Worm (Caenorhabditis elegans) whole organism, L1 larva: Measurements from ENCODE around the gene F52D1.2.

Source experiments
- C16A3.4 ChIP-seq: fragments of 150-350 bp; optimal IDR thresholded peaks from 2 replicates; lab custom pipeline; 2014; ENCODE audit warnings: missing biosample characterization, missing genetic modification characterization
- C34B4.2 ChIP-seq: sonication (generic microtip); optimal IDR thresholded peaks from 2 replicates; lab custom pipeline; 2017; ENCODE audit warnings: mild to moderate bottlenecking, missing genetic modification characterization, missing compliant biosample characterization
- F16B12.6 ChIP-seq: fragments of 150-350 bp; optimal IDR thresholded peaks from 2 replicates; lab custom pipeline; 2014; ENCODE audit warnings: missing biosample characterization, missing genetic modification characterization
- Y116A8C.19 ChIP-seq: sonication (generic microtip); optimal IDR thresholded peaks from 2 replicates; lab custom pipeline; 2016; ENCODE audit warnings: missing compliant biosample characterization, missing genetic modification characterization, borderline replicate concordance
- aha-1 ChIP-seq: fragments of 150-350 bp; optimal IDR thresholded peaks from 2 replicates; lab custom pipeline; 2014; ENCODE audit warnings: missing biosample characterization, missing genetic modification characterization
- alr-1 ChIP-seq: fragments of 200-800 bp; sonication (Bioruptor generic); optimal IDR thresholded peaks from 2 replicates; lab custom pipeline; 2018; ENCODE audit warnings: borderline replicate concordance, mild to moderate bottlenecking, missing genetic modification characterization, missing compliant biosample characterization
- aly-2 ChIP-seq: fragments of 150-350 bp; optimal IDR thresholded peaks from 2 replicates; lab custom pipeline; 2014; ENCODE audit warnings: missing biosample characterization, missing genetic modification characterization
- ceh-8 ChIP-seq: fragments of 200-800 bp; sonication (Bioruptor generic); optimal IDR thresholded peaks from 2 replicates; lab custom pipeline; 2018; ENCODE audit warnings: mild to moderate bottlenecking, missing genetic modification characterization, moderate library complexity, missing compliant biosample characterization
- ceh-88 ChIP-seq: fragments of 200-800 bp; sonication (Bioruptor generic); IDR thresholded peaks from 2 replicates; pipeline ENCODE4 v1.3.6; 2022; ENCODE audit warnings: missing genetic modification characterization, missing compliant biosample characterization
- efl-3 ChIP-seq: fragments of 200-800 bp; sonication (Bioruptor generic); optimal IDR thresholded peaks from 2 replicates; lab custom pipeline; 2018; ENCODE audit warnings: mild to moderate bottlenecking, missing genetic modification characterization, missing compliant biosample characterization
- elt-3 ChIP-seq, 6 experiments: fragments of 150-350 bp in 1 of 6; sonication (generic microtip); optimal IDR thresholded peaks; 2 replicates each; lab custom pipeline; 2017 to 2018; ENCODE audit warnings: missing biosample characterization in 6 of 6, missing genetic modification characterization in 6 of 6, inconsistent platforms in 1 of 6
- fkh-10 ChIP-seq: sonication (generic microtip); optimal IDR thresholded peaks from 2 replicates; lab custom pipeline; 2017; ENCODE audit warnings: missing biosample characterization, missing genetic modification reagents, missing genetic modification characterization
- isw-1 ChIP-seq: fragments of 200-800 bp; sonication (Bioruptor generic); IDR thresholded peaks from 2 replicates; pipeline ENCODE4 v1.3.6; 2022; ENCODE audit warnings: missing genetic modification characterization, missing compliant biosample characterization
- lin-14 ChIP-seq: fragments of 200-800 bp; sonication (Bioruptor generic); optimal IDR thresholded peaks from 2 replicates; lab custom pipeline; 2018; ENCODE audit warnings: mild to moderate bottlenecking, missing genetic modification characterization, moderate library complexity, missing compliant biosample characterization
- lir-3 ChIP-seq: sonication (generic microtip); optimal IDR thresholded peaks from 2 replicates; lab custom pipeline; 2016; ENCODE audit warnings: mild to moderate bottlenecking, missing genetic modification characterization, moderate library complexity, missing compliant biosample characterization; ENCODE audit not compliant: poor library complexity
- mef-2 ChIP-seq: fragments of 150-350 bp; optimal IDR thresholded peaks from 2 replicates; lab custom pipeline; 2014; ENCODE audit warnings: missing biosample characterization, missing genetic modification characterization
- nhr-12 ChIP-seq: sonication (generic microtip); optimal IDR thresholded peaks from 2 replicates; lab custom pipeline; 2017; ENCODE audit warnings: missing biosample characterization, missing genetic modification characterization
- nhr-47 ChIP-seq: sonication (generic microtip); optimal IDR thresholded peaks from 2 replicates; lab custom pipeline; 2016; ENCODE audit warnings: mild to moderate bottlenecking, missing genetic modification characterization, moderate library complexity, missing compliant biosample characterization
- nhr-85 ChIP-seq: sonication (generic microtip); peaks from one replicate; lab custom pipeline; 2016; ENCODE audit warnings: missing genetic modification characterization, inconsistent platforms, missing compliant biosample characterization
- pag-3 ChIP-seq: sonication (generic microtip); optimal IDR thresholded peaks from 2 replicates; lab custom pipeline; 2017; ENCODE audit warnings: missing genetic modification characterization, mild to moderate bottlenecking, missing compliant biosample characterization, antibody characterized with exemption, borderline replicate concordance; ENCODE audit not compliant: insufficient read depth
- snu-23 ChIP-seq: sonication (generic microtip); optimal IDR thresholded peaks from 2 replicates; lab custom pipeline; 2016; ENCODE audit warnings: missing genetic modification characterization, missing compliant biosample characterization
- sup-37 ChIP-seq: fragments of 200-800 bp; sonication (Bioruptor generic); optimal IDR thresholded peaks from 2 replicates; lab custom pipeline; 2018; ENCODE audit warnings: mild to moderate bottlenecking, missing genetic modification characterization, missing compliant biosample characterization
- tlp-1 ChIP-seq: fragments of 150-350 bp; optimal IDR thresholded peaks from 2 replicates; lab custom pipeline; 2014; ENCODE audit warnings: missing biosample characterization, missing genetic modification characterization
- unc-130 ChIP-seq: fragments of 150-350 bp; optimal IDR thresholded peaks from 2 replicates; lab custom pipeline; 2017; ENCODE audit warnings: missing biosample characterization, missing genetic modification characterization, inconsistent platforms
- unc-30 ChIP-seq: sonication (generic microtip); optimal IDR thresholded peaks from 2 replicates; lab custom pipeline; 2017; ENCODE audit warnings: missing biosample characterization, missing genetic modification characterization
- unc-98 ChIP-seq: fragments of 200-800 bp; sonication (Bioruptor generic); IDR thresholded peaks from 2 replicates; pipeline ENCODE4 v1.3.6; 2022; ENCODE audit warnings: missing genetic modification characterization, missing compliant biosample characterization
- vab-15 ChIP-seq: sonication (generic microtip); optimal IDR thresholded peaks from 2 replicates; lab custom pipeline; 2017; ENCODE audit warnings: missing genotype, mild to moderate bottlenecking, missing genetic modification characterization, missing compliant biosample characterization
- zip-4 ChIP-seq: fragments of 200-800 bp; sonication (Bioruptor generic); optimal IDR thresholded peaks from 2 replicates; lab custom pipeline; 2018; ENCODE audit warnings: mild to moderate bottlenecking, missing genetic modification characterization, moderate library complexity, missing compliant biosample characterization

F52D1.2 gene

DNA sequence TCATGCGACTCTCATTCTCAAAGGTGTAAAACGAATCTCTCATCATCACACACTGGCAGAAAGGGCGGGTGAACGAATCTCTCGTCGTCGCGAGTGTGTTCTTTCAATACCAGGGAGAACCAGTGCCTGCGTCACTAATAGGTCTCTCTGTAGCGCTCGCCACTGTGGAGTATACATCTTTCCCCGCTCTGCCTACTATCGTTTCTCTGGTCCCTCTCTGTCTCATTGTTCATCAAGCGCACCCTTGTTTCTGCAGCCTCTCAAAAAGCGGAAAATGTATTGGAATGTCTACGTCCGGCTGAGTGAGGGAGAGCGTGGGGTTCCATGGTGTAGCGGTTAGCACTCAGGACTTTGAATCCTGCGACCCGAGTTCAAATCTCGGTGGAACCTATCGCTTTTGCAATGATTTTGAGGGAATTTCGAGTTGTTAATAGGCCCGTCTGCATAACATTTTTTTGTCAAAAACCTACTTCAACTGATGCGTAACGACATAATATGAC is 39.9 kb downstream of the F52D1.2 start (continued):
- TF ChIP-seq sup-37 (GFP tag; lab: Kevin White, UChicago) (peak; percentile 66), unc-30 (no peak), lir-3 (tag; lab: Kevin White, UChicago) (peak; percentile 78), nhr-47 (tag; lab: Kevin White, UChicago) (peak; percentile 97), F16B12.6 (tag; lab: Kevin White, UChicago) (peak; percentile 21)

DNA sequence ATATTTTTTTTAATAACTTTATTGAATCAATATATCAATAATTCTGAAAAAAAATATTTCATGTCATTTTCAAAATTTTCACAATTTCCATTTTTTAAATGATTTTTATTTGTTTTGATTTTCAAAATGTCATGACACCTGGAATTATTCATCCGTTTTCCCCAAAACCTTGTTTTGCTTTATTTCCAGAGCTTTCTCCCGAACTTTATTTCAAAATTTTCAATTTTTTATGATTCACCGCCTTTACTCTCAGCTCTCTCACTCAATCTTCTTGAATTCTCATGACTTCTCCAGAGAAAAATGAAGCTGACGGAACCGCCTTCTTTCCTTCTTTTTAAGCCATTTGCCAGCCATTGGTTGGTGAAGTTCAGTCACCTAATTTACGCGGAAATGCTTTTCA is 45.4 kb downstream of the F52D1.2 start, which contains the start of gene R04A9.1:
Gene R04A9.1, plus strand, starts transcription at position 301 of the 400 bp plus-strand sequence.
- TF ChIP-seq alr-1 (tag; lab: Kevin White, UChicago) (no peak), nhr-12 (tag; lab: Kevin White, UChicago) (no peak), tlp-1 (no peak), fkh-10 (GFP tag; lab: Kevin White, UChicago) (no peak), nhr-47 (tag; lab: Kevin White, UChicago) (no peak)

DNA sequence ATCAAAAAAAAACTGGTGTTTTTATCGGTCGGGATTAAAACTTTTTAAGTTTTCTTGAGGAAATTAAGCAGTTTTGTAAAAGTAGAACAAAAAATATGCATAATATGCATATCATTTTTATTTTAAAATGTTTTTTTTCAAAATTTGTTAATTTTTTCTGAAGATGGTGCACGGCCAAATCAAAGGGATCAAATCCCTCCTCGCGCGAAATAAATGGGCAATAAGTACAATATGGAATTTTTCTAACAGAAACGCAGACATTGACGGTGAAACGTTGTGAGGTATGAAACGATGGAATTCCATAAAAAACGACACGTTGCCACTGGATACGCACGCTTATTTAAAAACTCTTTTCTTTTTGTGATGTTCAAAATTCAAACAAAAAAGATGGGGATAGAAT is 47.1 kb downstream of the F52D1.2 start:
- TF ChIP-seq ceh-88 (GFP tag; lab: Robert Waterston, UW) (no peak), nhr-47 (tag; lab: Kevin White, UChicago) (peak; percentile 53)

DNA sequence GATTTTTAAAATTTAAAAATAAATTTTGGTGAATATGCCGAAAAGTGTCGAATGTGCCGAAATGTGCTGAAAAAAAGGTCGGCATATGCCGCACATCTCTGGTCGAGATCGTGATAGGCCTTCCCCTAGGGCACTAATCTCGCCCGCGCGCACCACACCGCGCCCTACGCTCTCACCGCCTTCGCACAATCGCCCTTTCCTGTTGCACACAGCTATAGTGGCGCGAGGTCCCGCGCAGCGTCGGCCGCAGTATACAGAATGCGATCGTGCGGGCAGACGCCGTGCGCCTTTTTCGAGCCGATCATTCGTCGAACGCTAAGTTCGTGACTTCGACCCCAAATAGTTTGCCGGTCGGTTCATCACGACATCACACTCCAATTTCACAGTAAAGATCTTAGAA is 50.5 kb downstream of the F52D1.2 start:
- no peak for TF ChIP-seq unc-130 (tag; lab: Kevin White, UChicago)
- TF ChIP-seq C16A3.4 = no peak
- no peak for TF ChIP-seq Y116A8C.19 (tag; lab: Kevin White, UChicago)
- no peak for TF ChIP-seq lir-3 (tag; lab: Kevin White, UChicago)
- TF ChIP-seq zip-4 (GFP tag; lab: Kevin White, UChicago) = no peak
- no peak for TF ChIP-seq tlp-1
- no peak for TF ChIP-seq unc-98 (GFP tag; lab: Robert Waterston, UW)
- TF ChIP-seq snu-23 (GFP tag; lab: Kevin White, UChicago) = no peak
- no peak for TF ChIP-seq mef-2 (tag; lab: Kevin White, UChicago)
- no peak for TF ChIP-seq lin-14
- TF ChIP-seq C34B4.2 (tag; lab: Kevin White, UChicago) = no peak
- no peak for TF ChIP-seq efl-3 (GFP tag; lab: Kevin White, UChicago)
- TF ChIP-seq isw-1 (GFP tag; lab: Robert Waterston, UW) = no peak
- TF ChIP-seq aly-2 (tag; lab: Kevin White, UChicago) = no peak
- no peak for TF ChIP-seq elt-3 (tag; optimal IDR thresholded peaks at IDR 0.05; lab: Kevin White, UChicago)
- TF ChIP-seq pag-3 (tag; lab: Kevin White, UChicago) = no peak
- no peak for TF ChIP-seq vab-15 (tag; lab: Kevin White, UChicago)
- TF ChIP-seq fkh-10 (GFP tag; lab: Kevin White, UChicago) = no peak
- TF ChIP-seq aha-1 (tag; lab: Kevin White, UChicago) = no peak

DNA sequence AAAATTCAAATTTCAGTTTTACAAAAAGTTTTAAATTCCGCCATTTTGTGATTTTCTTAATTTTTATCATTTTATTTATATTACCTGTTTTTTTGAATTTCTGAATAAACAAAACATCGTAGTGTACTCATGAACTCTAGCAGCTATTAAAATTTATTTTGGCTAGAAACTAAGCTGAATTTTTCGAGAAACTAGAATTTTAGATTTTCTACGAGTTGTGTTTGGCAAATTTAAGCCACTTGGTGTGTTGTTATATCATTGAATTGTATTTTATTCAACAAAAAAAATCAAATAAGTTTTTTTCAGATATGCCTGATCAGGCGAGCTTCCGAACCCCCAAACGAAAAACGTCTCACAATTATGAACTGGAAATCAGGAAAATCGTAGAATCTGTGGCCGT is 52.8 kb downstream of the F52D1.2 start, which contains the start of gene R04A9.6:
Gene R04A9.6, plus strand, starts transcription at position 301 of the 400 bp plus-strand sequence.
- peak; percentile 37 for TF ChIP-seq nhr-85
- no peak for TF ChIP-seq aha-1 (tag; lab: Kevin White, UChicago)
- no peak for TF ChIP-seq ceh-8 (GFP tag; lab: Kevin White, UChicago)
